Fruit fly (Drosophila melanogaster) whole organism, wandering third instar larva: ENCODE measurements around the gene HemK1.

Experiments
- Abd-B ChIP-seq: fragments of >200 bp; optimal IDR thresholded peaks from 2 replicates; lab custom pipeline; 2017; ENCODE audit warnings: missing biosample characterization, missing genetic modification characterization
- CG32264 ChIP-seq: fragments of 200-800 bp; sonication (Bioruptor generic); optimal IDR thresholded peaks from 2 replicates; lab custom pipeline; 2016; ENCODE audit warnings: missing biosample characterization, missing genetic modification characterization
- CG9705 ChIP-seq: fragments of 200-800 bp; sonication (Bioruptor generic); optimal IDR thresholded peaks from 2 replicates; lab custom pipeline; 2018; ENCODE audit warnings: missing biosample characterization, mild to moderate bottlenecking, missing genetic modification characterization
- CrebA ChIP-seq: fragments of 200-800 bp; sonication (Bioruptor generic); optimal IDR thresholded peaks from 2 replicates; lab custom pipeline; 2016; ENCODE audit warnings: missing biosample characterization, mild to moderate bottlenecking, missing genetic modification characterization, borderline replicate concordance
- Dfd ChIP-seq: fragments of >200 bp; optimal IDR thresholded peaks from 2 replicates; lab custom pipeline; 2017; ENCODE audit warnings: missing biosample characterization, missing genetic modification characterization
- Dif ChIP-seq: fragments of 200-275, 200-300 bp; sonication (Bioruptor generic); optimal IDR thresholded peaks from 2 replicates; lab custom pipeline; 2018; ENCODE audit warnings: missing biosample characterization, missing genetic modification characterization; ENCODE audit not compliant: partially characterized antibody
- GATAd ChIP-seq: sonication (Bioruptor generic); optimal IDR thresholded peaks from 2 replicates; lab custom pipeline; 2016; ENCODE audit warnings: missing biosample characterization, missing genetic modification characterization
- HLH106 ChIP-seq: fragments of 200-800 bp; optimal IDR thresholded peaks from 3 replicates; lab custom pipeline; 2019; ENCODE audit warnings: missing biosample characterization, mild to moderate bottlenecking, missing genetic modification characterization, moderate library complexity
- Hnf4 ChIP-seq: fragments of 200-800 bp; sonication (Bioruptor generic); optimal IDR thresholded peaks from 2 replicates; lab custom pipeline; 2016; ENCODE audit warnings: missing biosample characterization, mild to moderate bottlenecking, missing genetic modification characterization
- Hr78 ChIP-seq: fragments of >200 bp; optimal IDR thresholded peaks from 2 replicates; lab custom pipeline; 2017; ENCODE audit warnings: missing biosample characterization, missing genetic modification characterization
- Hr83 ChIP-seq: fragments of 200-300 bp; sonication (Bioruptor generic); optimal IDR thresholded peaks from 2 replicates; lab custom pipeline; 2016; ENCODE audit warnings: missing biosample characterization, mild to moderate bottlenecking, missing genetic modification characterization, moderate library complexity; ENCODE audit not compliant: poor library complexity, severe bottlenecking
- Jra ChIP-seq: sonication (Bioruptor generic); optimal IDR thresholded peaks from 2 replicates; lab custom pipeline; 2016; ENCODE audit warnings: missing biosample characterization, missing genetic modification characterization
- Mio ChIP-seq: sonication (Bioruptor generic); optimal IDR thresholded peaks from 2 replicates; lab custom pipeline; 2016; ENCODE audit warnings: missing biosample characterization, missing genetic modification characterization
- Myc ChIP-seq: fragments of >200 bp; optimal IDR thresholded peaks from 2 replicates; lab custom pipeline; 2017
- N ChIP-seq: fragments of >200 bp; optimal IDR thresholded peaks from 2 replicates; lab custom pipeline; 2018; ENCODE audit warnings: missing biosample characterization, missing external identifiers, missing genetic modification characterization
- OdsH ChIP-seq: fragments of 200-800 bp; sonication (Bioruptor generic); optimal IDR thresholded peaks from 2 replicates; lab custom pipeline; 2016; ENCODE audit warnings: missing biosample characterization, mild to moderate bottlenecking, missing genetic modification characterization
- Rel ChIP-seq, 2 experiments: fragments of 200-800 bp; sonication (Bioruptor generic) in 1 of 2; optimal IDR thresholded peaks; 2 replicates in 1 of 2; 3 replicates in 1 of 2; lab custom pipeline; 2016 to 2019; ENCODE audit warnings: mild to moderate bottlenecking in 2 of 2, missing biosample characterization in 2 of 2, missing genetic modification characterization in 2 of 2, moderate library complexity in 1 of 2
- Sp1 ChIP-seq: fragments of 200-800 bp; sonication (Bioruptor generic); optimal IDR thresholded peaks from 3 replicates; lab custom pipeline; 2019; ENCODE audit warnings: missing biosample characterization, mild to moderate bottlenecking, missing genetic modification characterization, moderate library complexity
- Vsx2 ChIP-seq: fragments of 200-300, 225-300 bp; sonication (Bioruptor generic); optimal IDR thresholded peaks from 2 replicates; lab custom pipeline; 2018; ENCODE audit warnings: missing biosample characterization, missing genetic modification characterization; ENCODE audit not compliant: partially characterized antibody
- br ChIP-seq: fragments of 200-800 bp; sonication (Bioruptor generic); optimal IDR thresholded peaks from 2 replicates; lab custom pipeline; 2016; ENCODE audit warnings: missing biosample characterization, missing genetic modification characterization
- brk ChIP-seq: fragments of 200-800 bp; sonication (Bioruptor generic); optimal IDR thresholded peaks from 2 replicates; lab custom pipeline; 2016; ENCODE audit warnings: missing biosample characterization, mild to moderate bottlenecking, missing genetic modification characterization
- dl ChIP-seq, 2 experiments: fragments of 175-275, 200-275 bp in 1 of 2; fragments of 200-275 bp in 1 of 2; sonication (Bioruptor generic); optimal IDR thresholded peaks; lab custom pipeline; 2018; ENCODE audit warnings: mild to moderate bottlenecking in 2 of 2, missing biosample characterization in 2 of 2, missing genetic modification characterization in 2 of 2, moderate library complexity in 2 of 2; ENCODE audit not compliant: partially characterized antibody in 2 of 2, insufficient read depth in 1 of 2
- dmrt93B ChIP-seq: fragments of 200-800 bp; sonication (Bioruptor generic); optimal IDR thresholded peaks from 2 replicates; lab custom pipeline; 2018; ENCODE audit warnings: missing biosample characterization, mild to moderate bottlenecking, missing genetic modification characterization
- dsf ChIP-seq: sonication (Bioruptor generic); optimal IDR thresholded peaks from 2 replicates; lab custom pipeline; 2016; ENCODE audit warnings: missing biosample characterization, missing genetic modification characterization, borderline replicate concordance
- ey ChIP-seq: fragments of 200-800 bp; sonication (Bioruptor generic); optimal IDR thresholded peaks from 2 replicates; lab custom pipeline; 2016; ENCODE audit warnings: missing biosample characterization, missing genetic modification characterization
- foxo ChIP-seq, 2 experiments: fragments of 200-800 bp; sonication (Bioruptor generic); optimal IDR thresholded peaks; 2 replicates in 1 of 2; 3 replicates in 1 of 2; lab custom pipeline; 2016 to 2017; ENCODE audit warnings: missing biosample characterization in 2 of 2, missing genetic modification characterization in 2 of 2
- fru ChIP-seq: fragments of 200-800 bp; sonication (Bioruptor generic); optimal IDR thresholded peaks from 3 replicates; lab custom pipeline; 2016; ENCODE audit warnings: missing biosample characterization, mild to moderate bottlenecking, missing genetic modification characterization
- h ChIP-seq: fragments of 200-800 bp; sonication (Bioruptor generic); optimal IDR thresholded peaks from 3 replicates; lab custom pipeline; 2016; ENCODE audit warnings: missing biosample characterization, mild to moderate bottlenecking, missing genetic modification characterization
- jim ChIP-seq: fragments of 175-275, 200-325 bp; sonication (Bioruptor generic); optimal IDR thresholded peaks from 2 replicates; lab custom pipeline; 2016; ENCODE audit warnings: missing biosample characterization, mild to moderate bottlenecking, missing genetic modification characterization
- lola ChIP-seq: fragments of >200 bp; optimal IDR thresholded peaks from 2 replicates; lab custom pipeline; 2017; ENCODE audit warnings: missing biosample characterization, missing genetic modification characterization
- pan ChIP-seq: fragments of >200 bp; optimal IDR thresholded peaks from 2 replicates; lab custom pipeline; 2017
- psq ChIP-seq: fragments of 200-800 bp; sonication (Bioruptor generic); optimal IDR thresholded peaks from 3 replicates; lab custom pipeline; 2017; ENCODE audit warnings: missing biosample characterization, mild to moderate bottlenecking, missing genetic modification characterization, moderate library complexity
- rgr ChIP-seq: fragments of 200-800 bp; sonication (Bioruptor generic); optimal IDR thresholded peaks from 3 replicates; lab custom pipeline; 2016; ENCODE audit warnings: missing biosample characterization, mild to moderate bottlenecking, missing genetic modification characterization
- sage ChIP-seq: fragments of 200-800 bp; sonication (Bioruptor generic); optimal IDR thresholded peaks from 2 replicates; lab custom pipeline; 2016; ENCODE audit warnings: missing biosample characterization, mild to moderate bottlenecking, missing genetic modification characterization
- sv ChIP-seq: fragments of 200-800 bp; sonication (Bioruptor generic); optimal IDR thresholded peaks from 3 replicates; lab custom pipeline; 2016; ENCODE audit warnings: missing biosample characterization, missing genetic modification characterization
- tai ChIP-seq: sonication (Bioruptor generic); optimal IDR thresholded peaks from 2 replicates; lab custom pipeline; 2016; ENCODE audit warnings: missing biosample characterization, missing genetic modification characterization
- usp ChIP-seq: fragments of >200 bp; optimal IDR thresholded peaks from 2 replicates; lab custom pipeline; 2017; ENCODE audit warnings: missing biosample characterization, missing genetic modification characterization
- woc ChIP-seq: sonication (Bioruptor generic); optimal IDR thresholded peaks from 2 replicates; lab custom pipeline; 2016; ENCODE audit warnings: missing biosample characterization, mild to moderate bottlenecking, missing genetic modification characterization

The HemK1 gene

dm6 chr2L:6461497-6461896, 6.0 kb downstream of the HemK1 start (continued):
- TF ChIP-seq CG9705 (peak; percentile 17), Abd-B (no peak), Hnf4 (GFP tag; lab: Kevin White, UChicago) (peak; percentile 61), dmrt93B (GFP tag; lab: Kevin White, UChicago) (peak; percentile 12)
- TF ChIP-seq, all 38 proteins: peak for 16

dm6 chr2L:6457583-6457982, 9.9 kb downstream of the HemK1 start:
- TF ChIP-seq CG32264 (GFP tag; lab: Kevin White, UChicago) (no peak), Rel (GFP tag; optimal IDR thresholded peaks at IDR 0.05; lab: Kevin White, UChicago) (no peak), Rel (tag; optimal IDR thresholded peaks at IDR 0.05; lab: Kevin White, UChicago) (peak; percentile 5), dl (GFP tag; optimal IDR thresholded peaks at IDR 0.05; lab: Kevin White, UChicago; ENCODE audit: insufficient read depth in 1 of 2, partially characterized antibody in 2 of 2) (no peak), Dfd (no peak), usp (GFP tag; lab: Kevin White, UChicago) (no peak)

dm6 chr2L:6455955-6456599, 11.4 kb downstream of the HemK1 start, which contains the start of gene frj:
Gene frj, plus strand, starts transcription at chr2L:6456052.
- TF ChIP-seq GATAd (GFP tag; lab: Kevin White, UChicago), result no peak
- no peak for TF ChIP-seq Mio (GFP tag; lab: Kevin White, UChicago)
- TF ChIP-seq sv (GFP tag; lab: Kevin White, UChicago), result peak; percentile 63
- no peak for TF ChIP-seq CG32264 (GFP tag; lab: Kevin White, UChicago)
- TF ChIP-seq pan (lab: Kevin White, UChicago), result no peak
- no peak for TF ChIP-seq CrebA
- peak; percentile 57 for TF ChIP-seq HLH106 (tag; lab: Kevin White, UChicago)
- no peak for TF ChIP-seq dl (GFP tag; optimal IDR thresholded peaks at IDR 0.05; lab: Kevin White, UChicago; ENCODE audit: insufficient read depth in 1 of 2, partially characterized antibody in 2 of 2)
- TF ChIP-seq OdsH, result peak; percentile 17
- TF ChIP-seq ey (GFP tag; lab: Kevin White, UChicago), result peak; percentile 47
- peak; percentile 89 for TF ChIP-seq N (GFP tag; lab: Kevin White, UChicago)
- peak; percentile 3 for TF ChIP-seq sage (GFP tag; lab: Kevin White, UChicago)
- TF ChIP-seq foxo (GFP tag; optimal IDR thresholded peaks at IDR 0.05; lab: Kevin White, UChicago), result peak in 1 of 2 experiments; percentile 51
- peak; percentile 49 for TF ChIP-seq lola (GFP tag; lab: Kevin White, UChicago)
- TF ChIP-seq Myc, result peak; percentile 21
- TF ChIP-seq fru (GFP tag; lab: Kevin White, UChicago), result peak; percentile 45
- no peak for TF ChIP-seq Rel (GFP tag; optimal IDR thresholded peaks at IDR 0.05; lab: Kevin White, UChicago)
- TF ChIP-seq Rel (tag; optimal IDR thresholded peaks at IDR 0.05; lab: Kevin White, UChicago), result no peak
- TF ChIP-seq rgr (GFP tag; lab: Kevin White, UChicago), result peak; percentile 49
- peak; percentile 13 for TF ChIP-seq psq (GFP tag; lab: Kevin White, UChicago)
- TF ChIP-seq Dif (GFP tag; lab: Kevin White, UChicago), result no peak
- peak; percentile 50 for TF ChIP-seq CG9705
- TF ChIP-seq Sp1 (GFP tag; lab: Kevin White, UChicago), result no peak
- peak; percentile 42 for TF ChIP-seq h (GFP tag; lab: Kevin White, UChicago)
- TF ChIP-seq dmrt93B (GFP tag; lab: Kevin White, UChicago), result peak; percentile 49
- peak; percentile 20 for TF ChIP-seq dsf (GFP tag; lab: Kevin White, UChicago)
- peak; percentile 52 for TF ChIP-seq Jra (GFP tag; lab: Kevin White, UChicago)
- TF ChIP-seq Hnf4 (GFP tag; lab: Kevin White, UChicago), result peak; percentile 63
- TF ChIP-seq jim (GFP tag; lab: Kevin White, UChicago), result no peak
- TF ChIP-seq tai (GFP tag; lab: Kevin White, UChicago), result no peak
- TF ChIP-seq br (GFP tag; lab: Kevin White, UChicago), result no peak
- no peak for TF ChIP-seq Hr83 (GFP tag; lab: Kevin White, UChicago)
- TF ChIP-seq Hr78 (GFP tag; lab: Kevin White, UChicago), result peak; percentile 87
- peak; percentile 26 for TF ChIP-seq Abd-B
- TF ChIP-seq brk (GFP tag; lab: Kevin White, UChicago), result no peak
- peak; percentile 47 for TF ChIP-seq woc (GFP tag; lab: Kevin White, UChicago)
- no peak for TF ChIP-seq usp (GFP tag; lab: Kevin White, UChicago)
- no peak for TF ChIP-seq Dfd
- TF ChIP-seq Vsx2 (GFP tag; lab: Kevin White, UChicago), result no peak
